Worm (Caenorhabditis elegans) whole organism, L4 larva: ENCODE data around the gene K09C4.1.
A peak's percentile ranks its signal among the peaks of the same experiment; 100 is the strongest.

ENCODE experiments used
- F37D6.2 ChIP-seq: sonication (generic microtip); optimal IDR thresholded peaks from 2 replicates; lab custom pipeline; 2016; ENCODE audit warnings: mild to moderate bottlenecking, missing genetic modification characterization, missing compliant biosample characterization
- F44E2.7 ChIP-seq: fragments of 200-800 bp; sonication (Bioruptor generic); IDR thresholded peaks from 2 replicates; pipeline ENCODE4 v2.1.2; 2022; ENCODE audit warnings: missing genetic modification characterization, missing compliant biosample characterization
- Y75B8A.6 ChIP-seq: fragments of 200-800 bp; sonication (Bioruptor generic); IDR thresholded peaks from 2 replicates; pipeline ENCODE4 v1.3.6; 2022; ENCODE audit warnings: missing genetic modification reagents, missing genetic modification characterization, missing compliant biosample characterization
- ZK337.2 ChIP-seq: fragments of 200-800 bp; sonication (Bioruptor generic); IDR thresholded peaks from 2 replicates; pipeline ENCODE4 v1.3.6; 2022; ENCODE audit warnings: missing genetic modification reagents, missing genetic modification characterization, missing compliant biosample characterization
- ZK546.5 ChIP-seq, 2 experiments: sonication (generic microtip); optimal IDR thresholded peaks; 2 replicates each; lab custom pipeline; 2017; ENCODE audit warnings: missing biosample characterization in 2 of 2, missing genetic modification characterization in 2 of 2
- aly-2 ChIP-seq: sonication (generic microtip); optimal IDR thresholded peaks from 2 replicates; lab custom pipeline; 2018; ENCODE audit warnings: missing biosample characterization, missing genetic modification characterization
- ama-1 ChIP-seq: fragments of 150-350 bp; optimal IDR thresholded peaks from 2 replicates; lab custom pipeline; 2014; ENCODE audit warnings: inconsistent platforms, mixed read lengths
- attf-4 ChIP-seq: sonication (generic microtip); optimal IDR thresholded peaks from 3 replicates; lab custom pipeline; 2017; ENCODE audit warnings: missing biosample characterization, missing genetic modification characterization
- ceh-32 ChIP-seq: sonication (generic microtip); optimal IDR thresholded peaks from 2 replicates; lab custom pipeline; 2016; ENCODE audit warnings: mild to moderate bottlenecking, missing genetic modification characterization, missing compliant biosample characterization; ENCODE audit not compliant: poor library complexity
- ceh-44 ChIP-seq: fragments of 200-800 bp; sonication (Bioruptor generic); IDR thresholded peaks from 2 replicates; pipeline ENCODE4 v1.3.6; 2022; ENCODE audit warnings: missing genetic modification reagents, missing genetic modification characterization, missing compliant biosample characterization
- cey-2 ChIP-seq: sonication (generic microtip); optimal IDR thresholded peaks from 3 replicates; lab custom pipeline; 2017; ENCODE audit warnings: missing genetic modification characterization, mild to moderate bottlenecking, missing compliant biosample characterization, antibody characterized with exemption, borderline replicate concordance; ENCODE audit not compliant: insufficient read depth
- daf-12 ChIP-seq: fragments of 150-350 bp; optimal IDR thresholded peaks from 2 replicates; lab custom pipeline; 2014; ENCODE audit warnings: missing biosample characterization, missing genetic modification reagents, missing genetic modification characterization
- daf-16 ChIP-seq, 3 experiments: sonication (generic microtip); optimal IDR thresholded peaks; 2 replicates each; lab custom pipeline; 2016 to 2017; ENCODE audit warnings: missing genetic modification characterization in 3 of 3, missing genetic modification reagents in 3 of 3, mild to moderate bottlenecking in 2 of 3, missing compliant biosample characterization in 2 of 3, missing biosample characterization in 1 of 3, moderate library complexity in 1 of 3
- daf-8 ChIP-seq: fragments of 200-800 bp; sonication (Bioruptor generic); IDR thresholded peaks from 2 replicates; pipeline ENCODE4 v1.3.6; 2022; ENCODE audit warnings: missing genetic modification characterization, missing compliant biosample characterization
- dmd-9 ChIP-seq: fragments of 200-800 bp; sonication (Bioruptor generic); IDR thresholded peaks from 2 replicates; pipeline ENCODE4 v1.3.6; 2022; ENCODE audit warnings: missing genetic modification reagents, missing genetic modification characterization, missing compliant biosample characterization
- dve-1 ChIP-seq: sonication (generic microtip); optimal IDR thresholded peaks from 2 replicates; lab custom pipeline; 2017; ENCODE audit warnings: antibody characterized with exemption, mild to moderate bottlenecking, missing genetic modification characterization, missing compliant biosample characterization; ENCODE audit not compliant: insufficient read depth
- egl-27 ChIP-seq: sonication (generic microtip); optimal IDR thresholded peaks from 3 replicates; lab custom pipeline; 2017; ENCODE audit warnings: missing biosample characterization, missing genetic modification reagents, missing genetic modification characterization
- hlh-30 ChIP-seq: sonication (generic microtip); optimal IDR thresholded peaks from 2 replicates; lab custom pipeline; 2017; ENCODE audit warnings: antibody characterized with exemption, mild to moderate bottlenecking, missing genetic modification characterization, missing compliant biosample characterization; ENCODE audit not compliant: insufficient read depth
- lin-29 ChIP-seq: fragments of 200-800 bp; sonication (Bioruptor generic); IDR thresholded peaks from 2 replicates; pipeline ENCODE4 v1.3.6; 2022; ENCODE audit warnings: missing genetic modification reagents, missing genetic modification characterization, missing compliant biosample characterization
- lin-38 ChIP-seq: fragments of 200-800 bp; sonication (Bioruptor generic); IDR thresholded peaks from 2 replicates; pipeline ENCODE4 v1.3.6; 2022; ENCODE audit warnings: missing genetic modification reagents, missing genetic modification characterization, missing compliant biosample characterization
- lin-39 ChIP-seq: fragments of 150-350 bp; optimal IDR thresholded peaks from 2 replicates; lab custom pipeline; 2014; ENCODE audit warnings: missing biosample characterization, missing genetic modification reagents, missing genetic modification characterization
- madf-9 ChIP-seq: fragments of 200-800 bp; sonication (Bioruptor generic); conservative IDR thresholded peaks from 2 replicates; pipeline ENCODE4 v1.3.6; 2022; ENCODE audit warnings: missing genetic modification reagents, missing genetic modification characterization, missing compliant biosample characterization
- mdt-29 ChIP-seq: fragments of 200-800 bp; sonication (Bioruptor generic); IDR thresholded peaks from 2 replicates; pipeline ENCODE4 v1.3.6; 2022; ENCODE audit warnings: missing genetic modification reagents, missing genetic modification characterization, missing compliant biosample characterization
- mep-1 ChIP-seq: fragments of 150-350 bp; sonication (generic microtip); optimal IDR thresholded peaks from 3 replicates; lab custom pipeline; 2014; ENCODE audit warnings: missing biosample characterization, missing genetic modification characterization
- nhr-10 ChIP-seq: fragments of 150-350 bp; optimal IDR thresholded peaks from 2 replicates; lab custom pipeline; 2014; ENCODE audit warnings: missing biosample characterization, missing genetic modification characterization
- nhr-237 ChIP-seq: sonication (generic microtip); optimal IDR thresholded peaks from 2 replicates; lab custom pipeline; 2017; ENCODE audit warnings: missing biosample characterization, missing genetic modification characterization
- nhr-28 ChIP-seq: fragments of 150-350 bp; optimal IDR thresholded peaks from 2 replicates; lab custom pipeline; 2014; ENCODE audit warnings: missing biosample characterization, missing genetic modification characterization
- nhr-41 ChIP-seq: fragments of 200-800 bp; sonication (Bioruptor generic); IDR thresholded peaks from 2 replicates; pipeline ENCODE4 v1.3.6; 2022; ENCODE audit warnings: missing genetic modification reagents, missing genetic modification characterization, missing compliant biosample characterization
- nhr-77 ChIP-seq: fragments of 150-350 bp; optimal IDR thresholded peaks from 2 replicates; lab custom pipeline; 2014; ENCODE audit warnings: missing biosample characterization, missing genetic modification characterization
- pha-4 ChIP-seq, 2 experiments: fragments of 150-350 bp in 1 of 2; fragments of 200-800 bp in 1 of 2; sonication (Bioruptor generic) in 1 of 2; IDR thresholded peaks in 1 of 2; optimal IDR thresholded peaks in 1 of 2; 2 replicates each; pipeline versions ENCODE4 v1.3.6 to Lab custom; 2014 to 2022; ENCODE audit warnings: missing genetic modification characterization in 2 of 2, missing genetic modification reagents in 2 of 2, missing biosample characterization in 1 of 2, missing compliant biosample characterization in 1 of 2
- pqm-1 ChIP-seq: sonication (generic microtip); optimal IDR thresholded peaks from 2 replicates; lab custom pipeline; 2017; ENCODE audit warnings: missing biosample characterization, missing genetic modification characterization
- saeg-2 ChIP-seq: fragments of 200-800 bp; sonication (Bioruptor generic); IDR thresholded peaks from 2 replicates; pipeline ENCODE4 v1.3.6; 2022; ENCODE audit warnings: missing genetic modification reagents, missing genetic modification characterization, missing compliant biosample characterization
- set-16 ChIP-seq: fragments of 200-800 bp; sonication (Bioruptor generic); IDR thresholded peaks from 2 replicates; pipeline ENCODE4 v1.3.6; 2022; ENCODE audit warnings: missing genetic modification reagents, missing genetic modification characterization, missing compliant biosample characterization
- skn-1 ChIP-seq: fragments of 150-350 bp; optimal IDR thresholded peaks from 2 replicates; lab custom pipeline; 2014; ENCODE audit warnings: missing biosample characterization, missing genetic modification characterization
- snpc-4 ChIP-seq: fragments of 150-350 bp; optimal IDR thresholded peaks from 2 replicates; lab custom pipeline; 2014; ENCODE audit warnings: missing biosample characterization, missing genetic modification characterization
- spr-1 ChIP-seq: sonication (generic microtip); optimal IDR thresholded peaks from 2 replicates; lab custom pipeline; 2016; ENCODE audit warnings: mild to moderate bottlenecking, missing genetic modification characterization, missing compliant biosample characterization
- tag-97 ChIP-seq: fragments of 200-800 bp; sonication (Bioruptor generic); IDR thresholded peaks from 2 replicates; pipeline ENCODE4 v1.3.6; 2022; ENCODE audit warnings: missing genetic modification characterization, missing compliant biosample characterization
- unc-130 ChIP-seq: sonication (generic microtip); optimal IDR thresholded peaks from 2 replicates; lab custom pipeline; 2016; ENCODE audit warnings: missing genetic modification reagents, missing genetic modification characterization, missing compliant biosample characterization
- unc-39 ChIP-seq: sonication (generic microtip); optimal IDR thresholded peaks from 2 replicates; lab custom pipeline; 2017; ENCODE audit warnings: missing biosample characterization, missing genetic modification characterization
- zfp-2 ChIP-seq: sonication (generic microtip); optimal IDR thresholded peaks from 2 replicates; lab custom pipeline; 2016; ENCODE audit warnings: mild to moderate bottlenecking, missing genetic modification characterization, missing compliant biosample characterization
- zfp-3 ChIP-seq: fragments of 200-800 bp; sonication (Bioruptor generic); conservative IDR thresholded peaks from 2 replicates; pipeline ENCODE4 v1.3.6; 2022; ENCODE audit warnings: missing genetic modification reagents, missing genetic modification characterization, missing compliant biosample characterization

Gene K09C4.1

ce11 chrX:3256784-3257493 is 41.7 kb upstream of the K09C4.1 start, which contains the start of gene lbp-3 (continued):
- TF ChIP-seq hlh-30 (tag; lab: Kevin White, UChicago) (peak; percentile 44), snpc-4 (tag; lab: Kevin White, UChicago) (no peak), unc-130 (GFP tag; lab: Kevin White, UChicago) (no peak), Y75B8A.6 (GFP tag; lab: Robert Waterston, UW) (no peak), lin-39 (tag; lab: Kevin White, UChicago) (no peak), F37D6.2 (no peak), ZK337.2 (GFP tag; lab: Robert Waterston, UW) (no peak), nhr-77 (tag; lab: Kevin White, UChicago) (peak; percentile 37), pqm-1 (peak; percentile 98), daf-12 (tag; lab: Kevin White, UChicago) (no peak), unc-39 (tag; lab: Kevin White, UChicago) (no peak), ceh-32 (no peak), skn-1 (tag; lab: Kevin White, UChicago) (no peak), mdt-29 (GFP tag; lab: Robert Waterston, UW) (no peak), spr-1 (tag; lab: Kevin White, UChicago) (no peak), cey-2 (tag; lab: Kevin White, UChicago) (no peak), nhr-28 (tag; lab: Kevin White, UChicago) (peak; percentile 88), lin-38 (no peak), dve-1 (peak; percentile 83), nhr-237 (tag; lab: Kevin White, UChicago) (no peak), nhr-10 (tag; lab: Kevin White, UChicago) (no peak), ZK546.5 (tag; optimal IDR thresholded peaks at IDR 0.05; lab: Kevin White, UChicago) (no peak), dmd-9 (GFP tag; lab: Robert Waterston, UW) (no peak), saeg-2 (GFP tag; lab: Robert Waterston, UW) (no peak), F44E2.7 (no peak), egl-27 (tag; lab: Kevin White, UChicago) (no peak), set-16 (GFP tag; lab: Robert Waterston, UW) (no peak), ama-1 (no peak), nhr-41 (GFP tag; lab: Robert Waterston, UW) (no peak), daf-8 (GFP tag; lab: Robert Waterston, UW) (no peak), mep-1 (peak; percentile 24), zfp-2 (tag; lab: Kevin White, UChicago) (no peak), zfp-3 (no peak), attf-4 (tag; lab: Kevin White, UChicago) (no peak), daf-16 (GFP tag; optimal IDR thresholded peaks at IDR 0.05; lab: Kevin White, UChicago) (no peak), daf-16 (tag; optimal IDR thresholded peaks at IDR 0.05; lab: Kevin White, UChicago) (peak; percentile 94), tag-97 (GFP tag; lab: Robert Waterston, UW) (no peak), ceh-44 (GFP tag; lab: Robert Waterston, UW) (no peak), madf-9 (no peak), lin-29 (GFP tag; lab: Robert Waterston, UW) (no peak), aly-2 (no peak), pha-4 (GFP tag; IDR thresholded peaks at IDR 0.05; lab: Robert Waterston, UW) (no peak), pha-4 (tag; optimal IDR thresholded peaks at IDR 0.05; lab: Kevin White, UChicago) (no peak)
